Fruit fly (Drosophila melanogaster) whole organism, pupa: ENCODE results near the gene barr.

Experiments used
- CG10348 ChIP-seq: fragments of 200-800 bp; sonication (Bioruptor generic); IDR thresholded peaks from 2 replicates; pipeline ENCODE4 v1.3.6; 2022; ENCODE audit warnings: missing biosample characterization, missing genetic modification characterization
- CG13204 ChIP-seq: fragments of 200-800 bp; sonication (Bioruptor generic); optimal IDR thresholded peaks from 2 replicates; lab custom pipeline; 2018; ENCODE audit warnings: missing biosample characterization, mild to moderate bottlenecking, missing genetic modification characterization, moderate library complexity
- CG34367 ChIP-seq: fragments of 200-800 bp; sonication (Bioruptor generic); optimal IDR thresholded peaks from 2 replicates; lab custom pipeline; 2018; ENCODE audit warnings: missing biosample characterization, mild to moderate bottlenecking, missing genetic modification characterization
- CG8301 ChIP-seq: fragments of 200-800 bp; sonication (Bioruptor generic); optimal IDR thresholded peaks from 2 replicates; lab custom pipeline; 2018; ENCODE audit warnings: missing biosample characterization, mild to moderate bottlenecking, missing genetic modification characterization
- CG9948 ChIP-seq: fragments of 200-800 bp; sonication (Bioruptor generic); optimal IDR thresholded peaks from 2 replicates; lab custom pipeline; 2018; ENCODE audit warnings: missing biosample characterization, mild to moderate bottlenecking, missing genetic modification characterization, moderate library complexity
- D1 ChIP-seq: fragments of 200-800 bp; sonication (Bioruptor generic); optimal IDR thresholded peaks from 2 replicates; lab custom pipeline; 2018; ENCODE audit warnings: missing biosample characterization, mild to moderate bottlenecking, missing genetic modification characterization, moderate library complexity
- EcR ChIP-seq: fragments of 200-800 bp; sonication (Bioruptor generic); optimal IDR thresholded peaks from 3 replicates; lab custom pipeline; 2019; ENCODE audit warnings: missing biosample characterization, missing genetic modification characterization, mild to moderate bottlenecking, moderate library complexity, missing genetic modification reagents
- Ets98B ChIP-seq: fragments of 200-800 bp; sonication (Bioruptor generic); IDR thresholded peaks from 2 replicates; pipeline ENCODE4 v1.3.6; 2022; ENCODE audit warnings: missing biosample characterization, missing genetic modification characterization
- Pif1B ChIP-seq: fragments of 200-800 bp; sonication (Bioruptor generic); optimal IDR thresholded peaks from 3 replicates; lab custom pipeline; 2016; ENCODE audit warnings: missing biosample characterization, missing genetic modification characterization
- gl ChIP-seq: fragments of 200-800 bp; sonication (Bioruptor generic); optimal IDR thresholded peaks from 2 replicates; lab custom pipeline; 2018; ENCODE audit warnings: missing biosample characterization, mild to moderate bottlenecking, missing genetic modification characterization
- rn ChIP-seq: fragments of 200-800 bp; sonication (Bioruptor generic); IDR thresholded peaks from 2 replicates; pipeline ENCODE4 v1.3.6; 2022; ENCODE audit warnings: missing biosample characterization, missing genetic modification characterization

- no peak for TF ChIP-seq CG34367 (tag; lab: Kevin White, UChicago)
- TF ChIP-seq gl (tag; lab: Kevin White, UChicago): no peak
- no peak for TF ChIP-seq Ets98B (GFP tag; lab: Robert Waterston, UW)
- TF ChIP-seq Pif1B (GFP tag; lab: Kevin White, UChicago): no peak
- no peak for TF ChIP-seq rn (GFP tag; lab: Robert Waterston, UW)
- no peak for TF ChIP-seq CG13204 (GFP tag; lab: Kevin White, UChicago)
- TF ChIP-seq D1 (tag; lab: Kevin White, UChicago): no peak
- no peak for TF ChIP-seq EcR (GFP tag; lab: Kevin White, UChicago)
- no peak for TF ChIP-seq CG10348 (GFP tag; lab: Robert Waterston, UW)
- no peak for TF ChIP-seq CG9948
- TF ChIP-seq CG8301 (tag; lab: Kevin White, UChicago): no peak
These were observed 10.9 kb upstream of the barr start, which contains the start of gene CG10730 for dm6 chr2L:20072095-20072494.
